Worm (Caenorhabditis elegans) whole organism, L4/young adult: ENCODE data around the gene srlf-2.

Experiments used
- W03F9.2 ChIP-seq: fragments of 150-350 bp; optimal IDR thresholded peaks from 2 replicates; lab custom pipeline; 2014; ENCODE audit warnings: missing biosample characterization, missing genetic modification characterization
- dao-5 ChIP-seq: sonication (generic microtip); optimal IDR thresholded peaks from 2 replicates; lab custom pipeline; 2016; ENCODE audit warnings: missing genotype, missing genetic modification characterization, moderate library complexity, missing compliant biosample characterization
- him-1 ChIP-seq: sonication (generic microtip); optimal IDR thresholded peaks from 2 replicates; lab custom pipeline; 2016; ENCODE audit warnings: missing genotype, missing genetic modification reagents, missing genetic modification characterization, missing compliant biosample characterization

- TF ChIP-seq him-1 (tag; lab: Kevin White, UChicago) (no peak), W03F9.2 (tag; lab: Kevin White, UChicago) (no peak), dao-5 (tag; lab: Kevin White, UChicago) (no peak)
Observed at ce11 chrIV:8461177-8461576, 28.8 kb upstream of the srlf-2 start.
